Fruit fly (Drosophila melanogaster) whole organism: ENCODE measurements around the gene CG42374.

ENCODE experiments used
- CG8478 ChIP-seq: fragments of >200 bp; optimal IDR thresholded peaks from 2 replicates; lab custom pipeline; 2018; ENCODE audit warnings: inconsistent platforms
- Dll ChIP-seq: fragments of >200 bp; optimal IDR thresholded peaks from 2 replicates; lab custom pipeline; 2017
- EcR ChIP-seq, 2 experiments: fragments of >200 bp; optimal IDR thresholded peaks; 2 replicates each; lab custom pipeline; 2017; ENCODE audit warnings: missing biosample characterization in 2 of 2, missing genetic modification characterization in 2 of 2, missing genetic modification reagents in 2 of 2
- pan ChIP-seq: fragments of >200 bp; optimal IDR thresholded peaks from 2 replicates; lab custom pipeline; 2017
- psq ChIP-seq: fragments of >200 bp; optimal IDR thresholded peaks from 2 replicates; lab custom pipeline; 2017
- usp ChIP-seq: fragments of >200 bp; optimal IDR thresholded peaks from 2 replicates; lab custom pipeline; 2017; ENCODE audit warnings: missing biosample characterization, missing genetic modification characterization, mixed read lengths

Gene CG42374

dm6 chr3L:19294235-19294612 lies 30.7 kb downstream of the CG42374 start, which contains the start of gene fal:
Gene fal (plus strand): TSS chr3L:19294564.
- no peak for TF ChIP-seq usp (GFP tag; lab: Kevin White, UChicago)
- no peak for TF ChIP-seq pan (lab: Kevin White, UChicago)
- no peak for TF ChIP-seq Dll (lab: Kevin White, UChicago)
- no peak for TF ChIP-seq CG8478 (lab: Kevin White, UChicago)

- no peak for TF ChIP-seq EcR (GFP tag; optimal IDR thresholded peaks at IDR 0.05; lab: Kevin White, UChicago)
- no peak for TF ChIP-seq Dll (lab: Kevin White, UChicago)
- TF ChIP-seq CG8478 (lab: Kevin White, UChicago) = no peak
- TF ChIP-seq usp (GFP tag; lab: Kevin White, UChicago) = no peak
- TF ChIP-seq psq (lab: Kevin White, UChicago) = no peak
- no peak for TF ChIP-seq pan (lab: Kevin White, UChicago)
Observed at dm6 chr3L:19294613-19295299, 31.2 kb downstream of the CG42374 start.

DNA sequence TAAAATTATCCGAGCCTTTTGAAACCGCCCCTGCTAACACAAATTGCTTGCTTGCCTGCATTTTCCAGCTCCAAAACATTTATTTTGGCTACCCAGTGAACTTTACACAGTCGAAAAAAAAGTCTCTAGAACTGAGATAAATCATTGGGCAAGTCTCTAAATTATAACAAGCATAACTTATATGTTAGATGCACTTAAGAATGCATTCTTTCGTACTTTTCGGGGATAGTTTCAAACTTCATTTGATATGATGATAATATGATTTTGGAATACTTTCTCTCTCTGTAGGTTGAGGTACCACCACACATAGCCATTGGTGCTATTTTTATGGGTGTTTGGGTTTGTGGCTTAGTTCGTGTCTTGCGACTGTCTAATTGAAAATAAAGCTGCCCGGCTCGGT lies 51.3 kb downstream of the CG42374 start:
- TF ChIP-seq psq (lab: Kevin White, UChicago) (no peak), Dll (lab: Kevin White, UChicago) (no peak), CG8478 (lab: Kevin White, UChicago) (no peak), pan (lab: Kevin White, UChicago) (no peak), EcR (GFP tag; optimal IDR thresholded peaks at IDR 0.05; lab: Kevin White, UChicago) (no peak)
